Worm (Caenorhabditis elegans): Measurements from ENCODE around the gene flor-1.

The flor-1 gene

DNA sequence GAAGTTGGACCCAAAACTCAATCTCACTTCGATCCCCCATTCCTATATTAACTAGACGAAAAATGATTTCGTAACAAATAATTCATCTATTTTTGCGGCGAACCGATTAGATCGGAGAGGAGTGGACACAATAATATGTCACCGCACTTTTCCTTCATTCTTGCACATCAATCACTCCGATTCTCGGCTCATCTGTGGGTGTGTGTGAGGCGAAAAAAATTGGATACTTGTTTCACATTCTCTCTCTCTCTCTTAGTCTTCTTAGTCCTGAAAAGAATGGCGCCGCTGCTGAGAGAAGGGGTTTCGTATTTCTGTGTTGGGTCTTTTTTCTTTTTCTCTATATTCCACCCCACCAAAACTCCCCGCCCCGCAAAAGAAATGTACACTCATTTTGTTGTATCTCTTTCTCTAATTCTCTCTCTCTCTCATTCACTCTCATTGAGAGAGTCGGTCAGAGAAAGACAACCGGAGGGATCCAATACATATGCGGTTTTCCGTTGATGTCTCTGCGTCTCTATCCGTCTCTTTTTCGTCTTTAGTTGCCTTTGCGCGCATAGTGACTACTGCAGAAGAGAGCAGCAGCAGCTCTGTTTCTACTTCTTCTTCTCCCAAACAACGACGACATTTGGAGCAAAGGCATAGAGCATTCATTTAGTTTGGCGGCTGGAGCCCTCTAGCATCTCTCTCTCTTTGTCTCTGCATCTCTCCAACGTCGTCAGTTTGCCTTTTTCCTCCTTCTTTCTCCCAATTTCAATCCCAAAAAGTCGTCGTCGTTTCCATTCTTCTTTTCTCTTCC, 48.2 kb downstream of the flor-1 start, which contains the start of gene unc-76 (continued):
- no peak for TF ChIP-seq ztf-4 (tag; optimal IDR thresholded peaks at IDR 0.05)
- TF ChIP-seq jun-1 (tag; optimal IDR thresholded peaks at IDR 0.05): no peak
- no peak for TF ChIP-seq aly-2 (tag; optimal IDR thresholded peaks at IDR 0.05)
- no peak for TF ChIP-seq pqm-1 (tag; optimal IDR thresholded peaks at IDR 0.05)
- peak; percentile 0 for TF ChIP-seq elt-2 (tag; optimal IDR thresholded peaks at IDR 0.05)
- TF ChIP-seq unc-62 (GFP tag; optimal IDR thresholded peaks at IDR 0.05): peak; percentile 81

DNA sequence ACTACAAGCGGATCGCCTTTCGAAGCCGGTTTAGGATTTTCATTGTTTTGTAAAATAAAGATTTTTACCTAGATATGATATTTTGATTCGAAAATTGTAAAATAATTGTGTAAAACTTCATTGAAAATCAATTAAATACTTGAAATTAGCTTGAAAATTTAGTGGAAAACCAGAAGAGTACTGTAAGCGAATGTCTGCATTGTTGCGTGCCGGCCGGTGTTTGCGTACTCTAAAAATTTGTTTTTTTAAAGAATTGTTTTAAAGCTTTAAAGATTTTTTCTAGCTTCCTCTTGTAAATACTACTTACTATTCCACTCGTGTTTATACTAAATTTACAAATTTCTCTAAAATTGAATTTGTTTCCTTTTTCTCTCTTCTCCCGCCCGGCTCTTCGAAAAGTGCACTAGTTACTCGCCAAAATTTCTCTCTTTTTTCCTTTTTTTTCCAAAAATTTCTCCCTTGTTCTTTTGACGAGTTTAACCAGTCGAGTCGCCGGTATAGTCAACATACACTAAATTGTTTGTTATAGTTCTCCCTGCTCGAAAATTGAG, 49.9 kb downstream of the flor-1 start:
- TF ChIP-seq unc-39 (tag; optimal IDR thresholded peaks at IDR 0.05) (no peak), nhr-12 (tag; optimal IDR thresholded peaks at IDR 0.05) (no peak), fkh-10 (GFP tag; optimal IDR thresholded peaks at IDR 0.05) (peak; percentile 52), zag-1 (tag; optimal IDR thresholded peaks at IDR 0.05) (no peak)

DNA sequence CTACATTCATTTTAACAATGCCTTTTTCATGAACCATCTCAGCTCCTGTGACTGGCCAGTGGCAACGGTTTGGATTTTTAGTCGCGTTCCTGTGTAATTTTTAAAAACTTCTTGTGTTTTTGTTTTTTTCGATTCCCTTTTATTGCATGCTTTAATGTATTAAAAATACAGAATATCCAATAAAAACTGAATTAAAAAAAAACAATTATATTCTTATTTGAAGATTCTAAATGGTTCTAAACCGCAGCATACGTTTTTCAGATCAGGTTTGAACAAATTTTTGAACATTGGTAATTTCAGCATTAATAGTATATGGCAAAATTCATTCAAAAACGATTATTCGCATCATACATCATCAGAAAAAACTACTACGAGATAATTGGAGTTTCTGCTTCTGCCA, 51.0 kb downstream of the flor-1 start, which contains the start of gene dnj-3:
TSS of gene dnj-3 (plus strand) at position 301 of the 400 bp plus-strand sequence.
- TF ChIP-seq hmg-11 (tag; optimal IDR thresholded peaks at IDR 0.05): no peak
- TF ChIP-seq unc-62 (GFP tag; optimal IDR thresholded peaks at IDR 0.05): no peak
- TF ChIP-seq nhr-237 (tag; optimal IDR thresholded peaks at IDR 0.05): no peak
- TF ChIP-seq nhr-11 (tag; optimal IDR thresholded peaks at IDR 0.05): no peak
- TF ChIP-seq pqm-1 (tag; optimal IDR thresholded peaks at IDR 0.05): no peak
- TF ChIP-seq elt-3 (tag; optimal IDR thresholded peaks at IDR 0.05): no peak
- no peak for TF ChIP-seq nhr-12 (tag; optimal IDR thresholded peaks at IDR 0.05)

DNA sequence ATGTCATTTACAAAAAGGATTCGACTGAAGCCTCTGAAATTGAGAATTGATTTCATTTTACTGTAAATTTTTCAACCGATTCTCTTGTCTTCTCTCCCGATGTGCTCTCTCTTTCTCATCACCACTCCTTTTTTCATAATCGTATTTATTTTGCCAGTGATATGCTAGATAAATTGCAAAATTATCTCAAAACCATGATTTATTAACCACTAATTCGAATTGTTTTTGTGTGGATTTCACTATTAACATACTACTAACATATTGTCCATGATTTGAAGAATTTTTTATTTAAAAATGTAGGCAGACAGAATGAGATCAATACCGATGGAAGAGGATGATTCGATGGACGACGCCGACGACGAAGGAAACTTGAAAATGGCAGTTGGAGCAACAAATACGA, 52.3 kb downstream of the flor-1 start, which contains the start of gene C25D7.10:
TSS of gene C25D7.10 (plus strand) at position 301 of the 400 bp plus-strand sequence.
- TF ChIP-seq nhr-12 (tag; optimal IDR thresholded peaks at IDR 0.05) (no peak), aly-2 (tag; optimal IDR thresholded peaks at IDR 0.05) (no peak), egl-27 (tag; optimal IDR thresholded peaks at IDR 0.05) (no peak), ceh-16 (tag; optimal IDR thresholded peaks at IDR 0.05) (no peak), fkh-2 (tag; optimal IDR thresholded peaks at IDR 0.05) (no peak), skn-1 (tag; optimal IDR thresholded peaks at IDR 0.05) (no peak), elt-1 (tag; optimal IDR thresholded peaks at IDR 0.05) (no peak), ceh-28 (tag; optimal IDR thresholded peaks at IDR 0.05) (no peak), tbx-2 (tag; optimal IDR thresholded peaks at IDR 0.05) (no peak), lin-15B (tag; optimal IDR thresholded peaks at IDR 0.05) (no peak), nhr-11 (tag; optimal IDR thresholded peaks at IDR 0.05) (no peak), ztf-11 (tag; optimal IDR thresholded peaks at IDR 0.05) (no peak), elt-2 (tag; optimal IDR thresholded peaks at IDR 0.05) (no peak), nhr-237 (tag; optimal IDR thresholded peaks at IDR 0.05) (no peak), mml-1 (tag; optimal IDR thresholded peaks at IDR 0.05) (no peak), pha-4 (tag; optimal IDR thresholded peaks at IDR 0.05) (no peak), ZK546.5 (tag; optimal IDR thresholded peaks at IDR 0.05) (no peak)

Measured in whole organism, L3 larva.